Fruit fly (Drosophila melanogaster): ENCODE results near the gene CG42688.
A peak's percentile ranks its signal among the peaks of the same experiment; 100 is the strongest.

CG42688 gene

dm6 chr2L:19164933-19165813, 17.4 kb downstream of the CG42688 start (continued):
- TF ChIP-seq CG3838 (GFP tag; optimal IDR thresholded peaks at IDR 0.05) = peak; percentile 76
- TF ChIP-seq ftz-f1 (GFP tag; optimal IDR thresholded peaks at IDR 0.05) = peak; percentile 56
- TF ChIP-seq BtbVII (GFP tag; optimal IDR thresholded peaks at IDR 0.05) = peak; percentile 97
- peak; percentile 97 for TF ChIP-seq ttk (GFP tag; IDR thresholded peaks at IDR 0.05)
- TF ChIP-seq nau (GFP tag; optimal IDR thresholded peaks at IDR 0.05) = peak; percentile 96
- peak; percentile 53 for TF ChIP-seq fd102C (GFP tag; optimal IDR thresholded peaks at IDR 0.05)
- TF ChIP-seq CG4404 (GFP tag; IDR thresholded peaks at IDR 0.05) = peak; percentile 92
- TF ChIP-seq CG14710 (tag; optimal IDR thresholded peaks at IDR 0.05) = peak; percentile 96
- peak; percentile 67 for TF ChIP-seq HmgD (GFP tag; optimal IDR thresholded peaks at IDR 0.05)
- peak; percentile 94 for TF ChIP-seq CG2889 (GFP tag; IDR thresholded peaks at IDR 0.05)
- peak; percentile 97 for TF ChIP-seq abd-A (tag; optimal IDR thresholded peaks at IDR 0.05)
- no peak for TF ChIP-seq Lpt (GFP tag; optimal IDR thresholded peaks at IDR 0.05)
- TF ChIP-seq CG8290 (GFP tag; optimal IDR thresholded peaks at IDR 0.05) = peak; percentile 95
- peak; percentile 70 to 83 for TF ChIP-seq CG8290 (tag; optimal IDR thresholded peaks at IDR 0.05)
- peak; percentile 94 for TF ChIP-seq jumu (GFP tag; optimal IDR thresholded peaks at IDR 0.05)
- TF ChIP-seq CG17361 (GFP tag; IDR thresholded peaks at IDR 0.05) = peak; percentile 97
- TF ChIP-seq ssp (GFP tag; IDR thresholded peaks at IDR 0.05) = peak; percentile 90
- peak; percentile 98 for TF ChIP-seq Awh (GFP tag; IDR thresholded peaks at IDR 0.05)
- TF ChIP-seq sd (tag; optimal IDR thresholded peaks at IDR 0.05) = peak; percentile 76
- TF ChIP-seq CG30020 (tag; optimal IDR thresholded peaks at IDR 0.05) = peak; percentile 79
- TF ChIP-seq CG7372 (GFP tag; IDR thresholded peaks at IDR 0.05) = peak; percentile 97
- peak; percentile 96 for TF ChIP-seq pum (GFP tag; optimal IDR thresholded peaks at IDR 0.05)
- peak in 1 of 2 experiments; percentile 38 for TF ChIP-seq eve (GFP tag; optimal IDR thresholded peaks at IDR 0.05)
- peak; percentile 74 for TF ChIP-seq Ets97D (GFP tag; optimal IDR thresholded peaks at IDR 0.05)
- TF ChIP-seq dysf (GFP tag; IDR thresholded peaks at IDR 0.05) = peak; percentile 98
- TF ChIP-seq NC2β (GFP tag; optimal IDR thresholded peaks at IDR 0.05) = peak; percentile 93
- peak; percentile 89 for TF ChIP-seq al (GFP tag; IDR thresholded peaks at IDR 0.05)
- peak; percentile 91 for TF ChIP-seq Fer2 (tag; optimal IDR thresholded peaks at IDR 0.05)
- peak; percentile 53 for TF ChIP-seq mirr (GFP tag; optimal IDR thresholded peaks at IDR 0.05)
- TF ChIP-seq H15 (GFP tag; IDR thresholded peaks at IDR 0.05) = peak; percentile 97
- TF ChIP-seq stwl (tag; optimal IDR thresholded peaks at IDR 0.05) = no peak
- peak; percentile 95 for TF ChIP-seq CG15269 (tag; optimal IDR thresholded peaks at IDR 0.05)
- peak; percentile 82 for TF ChIP-seq HLH54F (GFP tag; optimal IDR thresholded peaks at IDR 0.05)
- peak; percentile 96 for TF ChIP-seq crc (GFP tag; optimal IDR thresholded peaks at IDR 0.05)
- peak; percentile 79 for TF ChIP-seq Usf (GFP tag; optimal IDR thresholded peaks at IDR 0.05)
- TF ChIP-seq CG11696 (GFP tag; IDR thresholded peaks at IDR 0.05) = peak; percentile 94
- TF ChIP-seq CG8478 (optimal IDR thresholded peaks at IDR 0.05) = no peak
- TF ChIP-seq NFAT (GFP tag; IDR thresholded peaks at IDR 0.05) = peak; percentile 92
- TF ChIP-seq D19A (tag; optimal IDR thresholded peaks at IDR 0.05) = peak; percentile 92
- TF ChIP-seq zen2 (GFP tag; IDR thresholded peaks at IDR 0.05; ENCODE audit: partially characterized antibody) = no peak
- peak; percentile 97 for TF ChIP-seq Oli (tag; optimal IDR thresholded peaks at IDR 0.05)
- TF ChIP-seq CG31224 (GFP tag; IDR thresholded peaks at IDR 0.05) = peak; percentile 95
- peak; percentile 92 for TF ChIP-seq twi (tag; optimal IDR thresholded peaks at IDR 0.05)
- peak; percentile 99 for TF ChIP-seq ci (GFP tag; IDR thresholded peaks at IDR 0.05)
- peak; percentile 84 for TF ChIP-seq tup (GFP tag; optimal IDR thresholded peaks at IDR 0.05)
- TF ChIP-seq Fer1 (GFP tag; optimal IDR thresholded peaks at IDR 0.05) = peak; percentile 98
- peak; percentile 97 for TF ChIP-seq CG7839 (tag; optimal IDR thresholded peaks at IDR 0.05)
- no peak for TF ChIP-seq br (optimal IDR thresholded peaks at IDR 0.05)
- no peak for TF ChIP-seq CG1832 (GFP tag; optimal IDR thresholded peaks at IDR 0.05)
- TF ChIP-seq cato (GFP tag; optimal IDR thresholded peaks at IDR 0.05; ENCODE audit: borderline replicate concordance) = peak; percentile 88
- peak; percentile 73 for TF ChIP-seq CG7928 (GFP tag; optimal IDR thresholded peaks at IDR 0.05)

Measured in whole organism, embryonic.